Fruit fly (Drosophila melanogaster) whole organism, pupa: ENCODE data around the gene Cby.

ENCODE experiments used
- CG10348 ChIP-seq: fragments of 200-800 bp; sonication (Bioruptor generic); IDR thresholded peaks from 2 replicates; pipeline ENCODE4 v1.3.6; 2022; ENCODE audit warnings: missing biosample characterization, missing genetic modification characterization
- CG12605 ChIP-seq: fragments of 200-800 bp; sonication (Bioruptor generic); IDR thresholded peaks from 2 replicates; pipeline ENCODE4 v1.3.6; 2022; ENCODE audit warnings: missing biosample characterization, missing genetic modification characterization
- CG13204 ChIP-seq: fragments of 200-800 bp; sonication (Bioruptor generic); optimal IDR thresholded peaks from 2 replicates; lab custom pipeline; 2018; ENCODE audit warnings: missing biosample characterization, mild to moderate bottlenecking, missing genetic modification characterization, moderate library complexity
- CG14655 ChIP-seq: fragments of 200-800 bp; sonication (Bioruptor generic); optimal IDR thresholded peaks from 3 replicates; lab custom pipeline; 2017; ENCODE audit warnings: mild to moderate bottlenecking, missing biosample characterization, missing genetic modification reagents, missing genetic modification characterization
- CG15710 ChIP-seq: fragments of 200-800 bp; sonication (Bioruptor generic); optimal IDR thresholded peaks from 2 replicates; lab custom pipeline; 2018; ENCODE audit warnings: missing biosample characterization, mild to moderate bottlenecking, missing genetic modification characterization, moderate library complexity
- CG17806 ChIP-seq: fragments of 200-800 bp; sonication (Bioruptor generic); optimal IDR thresholded peaks from 2 replicates; lab custom pipeline; 2018; ENCODE audit warnings: missing biosample characterization, mild to moderate bottlenecking, missing genetic modification characterization, moderate library complexity
- CG32121 ChIP-seq: fragments of 200-800 bp; sonication (Bioruptor generic); IDR thresholded peaks from 2 replicates; pipeline ENCODE4 v1.3.6; 2022; ENCODE audit warnings: missing biosample characterization, missing genetic modification characterization
- CG34367 ChIP-seq: fragments of 200-800 bp; sonication (Bioruptor generic); optimal IDR thresholded peaks from 2 replicates; lab custom pipeline; 2018; ENCODE audit warnings: missing biosample characterization, mild to moderate bottlenecking, missing genetic modification characterization
- CG4496 ChIP-seq: fragments of 200-800 bp; sonication (Bioruptor generic); IDR thresholded peaks from 3 replicates; pipeline ENCODE4 v1.3.6; 2022; ENCODE audit warnings: missing biosample characterization, missing genetic modification characterization
- CG8159 ChIP-seq: fragments of 200-800 bp; sonication (Bioruptor generic); optimal IDR thresholded peaks from 3 replicates; lab custom pipeline; 2018; ENCODE audit warnings: missing biosample characterization, mild to moderate bottlenecking, missing genetic modification characterization, moderate library complexity
- CG8301 ChIP-seq: fragments of 200-800 bp; sonication (Bioruptor generic); optimal IDR thresholded peaks from 2 replicates; lab custom pipeline; 2018; ENCODE audit warnings: missing biosample characterization, mild to moderate bottlenecking, missing genetic modification characterization
- CG9948 ChIP-seq: fragments of 200-800 bp; sonication (Bioruptor generic); optimal IDR thresholded peaks from 2 replicates; lab custom pipeline; 2018; ENCODE audit warnings: missing biosample characterization, mild to moderate bottlenecking, missing genetic modification characterization, moderate library complexity
- D1 ChIP-seq: fragments of 200-800 bp; sonication (Bioruptor generic); optimal IDR thresholded peaks from 2 replicates; lab custom pipeline; 2018; ENCODE audit warnings: missing biosample characterization, mild to moderate bottlenecking, missing genetic modification characterization, moderate library complexity
- EcR ChIP-seq: fragments of 200-800 bp; sonication (Bioruptor generic); optimal IDR thresholded peaks from 3 replicates; lab custom pipeline; 2019; ENCODE audit warnings: missing biosample characterization, missing genetic modification characterization, mild to moderate bottlenecking, moderate library complexity, missing genetic modification reagents
- Ets98B ChIP-seq: fragments of 200-800 bp; sonication (Bioruptor generic); IDR thresholded peaks from 2 replicates; pipeline ENCODE4 v1.3.6; 2022; ENCODE audit warnings: missing biosample characterization, missing genetic modification characterization
- Pif1A ChIP-seq: fragments of 200-800 bp; sonication (Bioruptor generic); optimal IDR thresholded peaks from 3 replicates; lab custom pipeline; 2016; ENCODE audit warnings: missing biosample characterization, missing genetic modification characterization
- Pif1B ChIP-seq: fragments of 200-800 bp; sonication (Bioruptor generic); optimal IDR thresholded peaks from 3 replicates; lab custom pipeline; 2016; ENCODE audit warnings: missing biosample characterization, missing genetic modification characterization
- Snoo ChIP-seq: fragments of 200-800 bp; sonication (Bioruptor generic); optimal IDR thresholded peaks from 3 replicates; lab custom pipeline; 2017; ENCODE audit warnings: missing biosample characterization, mild to moderate bottlenecking, missing genetic modification characterization, inconsistent platforms
- fd96Ca ChIP-seq: fragments of 200-800 bp; sonication (Bioruptor generic); IDR thresholded peaks from 3 replicates; pipeline ENCODE4 v1.3.6; 2022; ENCODE audit warnings: missing biosample characterization, missing genetic modification characterization
- gl ChIP-seq: fragments of 200-800 bp; sonication (Bioruptor generic); optimal IDR thresholded peaks from 2 replicates; lab custom pipeline; 2018; ENCODE audit warnings: missing biosample characterization, mild to moderate bottlenecking, missing genetic modification characterization
- rn ChIP-seq: fragments of 200-800 bp; sonication (Bioruptor generic); IDR thresholded peaks from 2 replicates; pipeline ENCODE4 v1.3.6; 2022; ENCODE audit warnings: missing biosample characterization, missing genetic modification characterization

Gene Cby

dm6 chr3R:21838505-21838956 lies 29.3 kb upstream of the Cby start:
- TF ChIP-seq Pif1B: peak; percentile 73
- peak; percentile 89 for TF ChIP-seq Pif1A
- TF ChIP-seq D1 (tag; lab: Kevin White, UChicago): peak; percentile 45
- TF ChIP-seq EcR (GFP tag; lab: Kevin White, UChicago): no peak
- TF ChIP-seq CG13204: peak; percentile 71
- peak; percentile 90 for TF ChIP-seq CG14655 (GFP tag; lab: Kevin White, UChicago)
- peak; percentile 73 for TF ChIP-seq CG17806 (tag; lab: Kevin White, UChicago)
- peak; percentile 91 for TF ChIP-seq CG34367 (tag; lab: Kevin White, UChicago)
- TF ChIP-seq CG9948 (tag; lab: Kevin White, UChicago): peak; percentile 91
- peak; percentile 44 for TF ChIP-seq rn
- TF ChIP-seq CG8301 (tag; lab: Kevin White, UChicago): peak; percentile 80
- peak; percentile 58 for TF ChIP-seq CG32121 (GFP tag; lab: Robert Waterston, UW)
- peak; percentile 44; the same call in 1 of the 3 replicates for TF ChIP-seq CG4496 (GFP tag; lab: Robert Waterston, UW)
- 0 out of 2 replicates have a peak, but pooled peaks have one; percentile 11 for TF ChIP-seq CG12605 (GFP tag; lab: Robert Waterston, UW)
- peak; percentile 89 for TF ChIP-seq Snoo (tag; lab: Kevin White, UChicago)
- peak; percentile 71 for TF ChIP-seq Ets98B (GFP tag; lab: Robert Waterston, UW)
- TF ChIP-seq gl: peak; percentile 4
- TF ChIP-seq CG8159 (tag; lab: Kevin White, UChicago): peak; percentile 85
- peak; percentile 77; the same call in 2 of the 3 replicates for TF ChIP-seq fd96Ca (GFP tag; lab: Robert Waterston, UW)
- peak; percentile 19; the same call in 1 of the 2 replicates for TF ChIP-seq CG10348 (GFP tag; lab: Robert Waterston, UW)
- TF ChIP-seq CG15710: peak; percentile 92

DNA sequence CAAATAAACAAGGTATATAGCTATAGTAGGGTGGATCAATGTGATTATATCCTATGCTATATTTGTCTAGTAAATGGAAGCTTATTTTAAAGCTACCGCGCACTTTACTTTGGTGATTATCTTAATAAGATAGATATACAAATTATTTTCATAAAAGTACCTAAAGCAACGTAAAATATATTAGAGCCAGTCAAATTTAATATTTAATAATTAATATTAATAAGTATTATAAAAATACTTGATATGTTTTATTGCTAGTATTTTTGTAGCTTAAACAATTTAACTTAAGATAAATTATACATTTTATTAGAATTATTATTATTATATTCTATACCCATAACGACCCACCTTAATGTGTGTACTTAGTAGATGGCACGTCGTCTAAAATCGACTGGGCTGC lies 28.2 kb upstream of the Cby start:
- TF ChIP-seq Snoo (tag; lab: Kevin White, UChicago) (peak; percentile 55), CG4496 (GFP tag; lab: Robert Waterston, UW) (no peak), CG17806 (tag; lab: Kevin White, UChicago) (peak; percentile 85), CG12605 (GFP tag; lab: Robert Waterston, UW) (no peak), rn (no peak), Pif1A (peak; percentile 19), CG9948 (tag; lab: Kevin White, UChicago) (peak; percentile 90), CG15710 (peak; percentile 89), CG8159 (tag; lab: Kevin White, UChicago) (peak; percentile 90), D1 (tag; lab: Kevin White, UChicago) (peak; percentile 90), CG14655 (GFP tag; lab: Kevin White, UChicago) (peak; percentile 87), CG34367 (tag; lab: Kevin White, UChicago) (peak; percentile 82), Pif1B (peak; percentile 19), CG8301 (tag; lab: Kevin White, UChicago) (peak; percentile 76)

dm6 chr3R:21840432-21840831 lies 27.4 kb upstream of the Cby start:
- TF ChIP-seq Snoo (tag; lab: Kevin White, UChicago) (no peak), CG4496 (GFP tag; lab: Robert Waterston, UW) (no peak), CG34367 (tag; lab: Kevin White, UChicago) (no peak), CG10348 (GFP tag; lab: Robert Waterston, UW) (no peak), fd96Ca (GFP tag; lab: Robert Waterston, UW) (no peak), Pif1A (no peak), CG32121 (GFP tag; lab: Robert Waterston, UW) (no peak), Pif1B (no peak), CG13204 (no peak), CG8159 (tag; lab: Kevin White, UChicago) (no peak), Ets98B (GFP tag; lab: Robert Waterston, UW) (no peak), CG9948 (tag; lab: Kevin White, UChicago) (no peak)
- TF ChIP-seq, all 21 proteins: peak for 0

- TF ChIP-seq Ets98B (GFP tag; lab: Robert Waterston, UW) (no peak), rn (no peak), CG15710 (peak; percentile 29), CG17806 (tag; lab: Kevin White, UChicago) (peak; percentile 41), Pif1B (no peak), Pif1A (no peak), CG13204 (peak; percentile 16), CG8159 (tag; lab: Kevin White, UChicago) (peak; percentile 69), gl (no peak), CG9948 (tag; lab: Kevin White, UChicago) (peak; percentile 42), CG4496 (GFP tag; lab: Robert Waterston, UW) (no peak), EcR (GFP tag; lab: Kevin White, UChicago) (peak; percentile 55), Snoo (tag; lab: Kevin White, UChicago) (no peak), fd96Ca (GFP tag; lab: Robert Waterston, UW) (no peak), CG34367 (tag; lab: Kevin White, UChicago) (no peak), CG12605 (GFP tag; lab: Robert Waterston, UW) (no peak), CG32121 (GFP tag; lab: Robert Waterston, UW) (no peak), D1 (tag; lab: Kevin White, UChicago) (no peak), CG14655 (GFP tag; lab: Kevin White, UChicago) (no peak), CG10348 (GFP tag; lab: Robert Waterston, UW) (no peak), CG8301 (tag; lab: Kevin White, UChicago) (no peak)
Measured at dm6 chr3R:21841474-21842376, 26.1 kb upstream of the Cby start.

DNA sequence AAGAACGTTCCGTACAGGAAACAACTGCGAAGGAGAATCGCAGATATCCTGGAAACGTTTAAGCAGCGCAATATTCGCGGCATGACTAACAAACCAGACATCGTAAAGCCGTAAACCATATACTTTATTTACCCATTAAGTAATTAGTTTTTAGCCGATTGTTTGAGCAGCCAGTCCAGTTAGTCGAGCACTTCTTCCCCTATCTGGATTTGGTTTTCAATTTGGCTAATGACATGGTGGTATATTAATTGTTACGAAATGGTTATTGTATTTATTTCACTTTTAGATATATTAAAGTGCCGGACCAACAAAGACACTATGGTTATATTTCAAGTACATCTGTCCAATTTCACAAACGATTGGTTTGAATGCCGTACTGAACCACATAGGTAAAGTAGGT lies 24.1 kb upstream of the Cby start, which contains the start of gene Gr93b:
Gene Gr93b, minus strand, starts transcription at position 101 of the 400 bp plus-strand sequence.
- TF ChIP-seq CG34367 (tag; lab: Kevin White, UChicago) (no peak), CG13204 (no peak), CG15710 (no peak), Ets98B (GFP tag; lab: Robert Waterston, UW) (no peak), D1 (tag; lab: Kevin White, UChicago) (no peak), CG8301 (tag; lab: Kevin White, UChicago) (no peak), CG17806 (tag; lab: Kevin White, UChicago) (no peak), CG14655 (GFP tag; lab: Kevin White, UChicago) (no peak), EcR (GFP tag; lab: Kevin White, UChicago) (no peak), Pif1A (no peak), CG32121 (GFP tag; lab: Robert Waterston, UW) (no peak), CG12605 (GFP tag; lab: Robert Waterston, UW) (no peak), CG10348 (GFP tag; lab: Robert Waterston, UW) (no peak), CG4496 (GFP tag; lab: Robert Waterston, UW) (no peak), CG9948 (tag; lab: Kevin White, UChicago) (no peak), fd96Ca (GFP tag; lab: Robert Waterston, UW) (no peak)
